Fruit fly (Drosophila melanogaster): ENCODE measurements around the gene wake.

Gene wake

DNA sequence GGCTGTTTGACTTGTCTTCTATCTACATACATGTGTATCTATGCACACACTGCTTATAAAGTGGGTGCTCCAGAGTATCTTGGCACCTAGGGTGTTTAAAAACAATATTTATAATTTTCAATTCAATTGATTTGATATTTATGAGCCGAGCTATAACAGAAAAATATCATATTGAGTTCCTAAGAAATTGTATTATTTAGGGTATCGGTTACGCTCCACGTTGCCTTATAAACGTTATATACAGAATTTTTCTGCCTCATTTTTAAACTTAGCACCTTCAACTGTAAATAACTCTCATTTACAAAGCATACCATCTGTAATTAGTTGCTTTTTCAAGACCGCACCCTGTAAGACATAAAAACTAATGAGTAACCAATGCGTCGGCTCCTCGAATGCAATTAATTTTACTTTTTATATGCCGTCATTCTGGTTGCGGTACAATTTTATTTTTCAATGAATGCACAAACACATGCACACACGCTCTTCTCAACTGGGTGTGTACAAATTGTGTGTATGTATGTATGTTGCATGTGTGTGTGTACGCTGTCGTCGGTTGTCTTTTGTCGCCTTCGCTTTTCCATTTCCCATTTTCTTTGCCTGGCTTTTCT, 48.8 kb upstream of the wake start (continued):
- TF ChIP-seq zfh1 (GFP tag; IDR thresholded peaks at IDR 0.05), result peak; percentile 66; the same call in 2 of the 3 replicates
- TF ChIP-seq exex (tag; optimal IDR thresholded peaks at IDR 0.05), result no peak
- peak; percentile 21; the same call in 1 of the 2 replicates for TF ChIP-seq slbo (GFP tag; IDR thresholded peaks at IDR 0.05)
- TF ChIP-seq Opbp (GFP tag; IDR thresholded peaks at IDR 0.05; ENCODE audit: partially characterized antibody), result no peak
- 0 out of 2 replicates have a peak, but pooled peaks have one; percentile 13 for TF ChIP-seq Ada2b (GFP tag; IDR thresholded peaks at IDR 0.05)
- no peak for TF ChIP-seq usp (GFP tag; optimal IDR thresholded peaks at IDR 0.05)
- no peak for TF ChIP-seq gfzf (GFP tag; optimal IDR thresholded peaks at IDR 0.05)
- TF ChIP-seq CG2875 (GFP tag; optimal IDR thresholded peaks at IDR 0.05), result peak; percentile 59
- no peak for TF ChIP-seq CG9797 (GFP tag; optimal IDR thresholded peaks at IDR 0.05)
- TF ChIP-seq C15 (GFP tag; IDR thresholded peaks at IDR 0.05), result no peak
- 0 out of 2 replicates have a peak, but pooled peaks have one; percentile 28 for TF ChIP-seq CG14441 (GFP tag; IDR thresholded peaks at IDR 0.05)
- TF ChIP-seq lola (GFP tag; optimal IDR thresholded peaks at IDR 0.05), result peak in 1 of 3 experiments; percentile 90
- no peak for TF ChIP-seq Rx (GFP tag; IDR thresholded peaks at IDR 0.05)
- peak; percentile 12; the same call in 1 of the 2 replicates for TF ChIP-seq vvl (GFP tag; IDR thresholded peaks at IDR 0.05)
- no peak for TF ChIP-seq prd (optimal IDR thresholded peaks at IDR 0.05)
- TF ChIP-seq prd (GFP tag; IDR thresholded peaks at IDR 0.05), result peak; percentile 31; the same call in 1 of the 3 replicates
- TF ChIP-seq CG5953 (GFP tag; IDR thresholded peaks at IDR 0.05), result peak; percentile 22; the same call in 1 of the 2 replicates
- TF ChIP-seq Sry-δ (GFP tag; optimal IDR thresholded peaks at IDR 0.05), result no peak
- peak; percentile 37 for TF ChIP-seq esg (GFP tag; conservative IDR thresholded peaks at IDR 0.05)
- TF ChIP-seq nom (GFP tag; optimal IDR thresholded peaks at IDR 0.05), result no peak
- TF ChIP-seq CG14965 (GFP tag; optimal IDR thresholded peaks at IDR 0.05; ENCODE audit: borderline replicate concordance), result no peak
- no peak for TF ChIP-seq CG5245 (GFP tag; optimal IDR thresholded peaks at IDR 0.05)
- peak; percentile 13; the same call in 1 of the 3 replicates for TF ChIP-seq so (GFP tag; IDR thresholded peaks at IDR 0.05)
- peak; percentile 83 for TF ChIP-seq CG9727 (GFP tag; optimal IDR thresholded peaks at IDR 0.05)
- TF ChIP-seq CG17328 (GFP tag; IDR thresholded peaks at IDR 0.05), result peak; percentile 42; the same call in 1 of the 2 replicates
- TF ChIP-seq pan (optimal IDR thresholded peaks at IDR 0.05), result peak in 1 of 2 experiments; percentile 45
- no peak for TF ChIP-seq pan (GFP tag; optimal IDR thresholded peaks at IDR 0.05 in 1 of 2, IDR thresholded peaks at IDR 0.05 in 1 of 2)
- TF ChIP-seq gro (GFP tag; optimal IDR thresholded peaks at IDR 0.05), result no peak
- TF ChIP-seq CG31441 (GFP tag; IDR thresholded peaks at IDR 0.05), result peak; percentile 82
- peak; percentile 47; the same call in 1 of the 2 replicates for TF ChIP-seq sisA (GFP tag; IDR thresholded peaks at IDR 0.05)
- TF ChIP-seq CG14050 (GFP tag; IDR thresholded peaks at IDR 0.05), result no peak
- TF ChIP-seq CG31224 (GFP tag; IDR thresholded peaks at IDR 0.05), result no peak
- no peak for TF ChIP-seq Doc2 (GFP tag; IDR thresholded peaks at IDR 0.05)
- TF ChIP-seq Awh (GFP tag; IDR thresholded peaks at IDR 0.05), result 0 out of 2 replicates have a peak, but pooled peaks have one; percentile 14
- TF ChIP-seq CG11398 (GFP tag; optimal IDR thresholded peaks at IDR 0.05), result no peak
- no peak for TF ChIP-seq CG14667 (GFP tag; IDR thresholded peaks at IDR 0.05)
- TF ChIP-seq CG10543 (GFP tag; optimal IDR thresholded peaks at IDR 0.05), result no peak
- peak; percentile 1 to 38 for TF ChIP-seq Pdp1 (GFP tag; optimal IDR thresholded peaks at IDR 0.05)
- TF ChIP-seq CG11093 (GFP tag; IDR thresholded peaks at IDR 0.05), result no peak
- TF ChIP-seq Asciz (GFP tag; optimal IDR thresholded peaks at IDR 0.05), result peak; percentile 69
- TF ChIP-seq Atf-2 (GFP tag; optimal IDR thresholded peaks at IDR 0.05), result peak; percentile 57
- no peak for TF ChIP-seq p53 (GFP tag; optimal IDR thresholded peaks at IDR 0.05)
- no peak for TF ChIP-seq CG2889 (GFP tag; IDR thresholded peaks at IDR 0.05)
- TF ChIP-seq CG8388 (GFP tag; optimal IDR thresholded peaks at IDR 0.05), result peak; percentile 77
- no peak for TF ChIP-seq CG12942 (GFP tag; optimal IDR thresholded peaks at IDR 0.05)
- TF ChIP-seq CG13424 (tag; optimal IDR thresholded peaks at IDR 0.05), result peak; percentile 69
- no peak for TF ChIP-seq HLHmδ (GFP tag; optimal IDR thresholded peaks at IDR 0.05)
- TF ChIP-seq tll (GFP tag; optimal IDR thresholded peaks at IDR 0.05), result no peak
- TF ChIP-seq Lhr (GFP tag; optimal IDR thresholded peaks at IDR 0.05), result peak; percentile 71
- TF ChIP-seq CG30403 (GFP tag; optimal IDR thresholded peaks at IDR 0.05), result peak; percentile 72
